Fruit fly (Drosophila melanogaster) whole organism, wandering third instar larva: Measurements from ENCODE around the gene bon.

ENCODE experiments used
- CG32264 ChIP-seq: fragments of 200-800 bp; sonication (Bioruptor generic); optimal IDR thresholded peaks from 2 replicates; lab custom pipeline; 2016; ENCODE audit warnings: missing biosample characterization, missing genetic modification characterization
- CG9705 ChIP-seq: fragments of 200-800 bp; sonication (Bioruptor generic); optimal IDR thresholded peaks from 2 replicates; lab custom pipeline; 2018; ENCODE audit warnings: missing biosample characterization, mild to moderate bottlenecking, missing genetic modification characterization
- Dfd ChIP-seq: fragments of >200 bp; optimal IDR thresholded peaks from 2 replicates; lab custom pipeline; 2017; ENCODE audit warnings: missing biosample characterization, missing genetic modification characterization
- HLH106 ChIP-seq: fragments of 200-800 bp; optimal IDR thresholded peaks from 3 replicates; lab custom pipeline; 2019; ENCODE audit warnings: missing biosample characterization, mild to moderate bottlenecking, missing genetic modification characterization, moderate library complexity
- Hr78 ChIP-seq: fragments of >200 bp; optimal IDR thresholded peaks from 2 replicates; lab custom pipeline; 2017; ENCODE audit warnings: missing biosample characterization, missing genetic modification characterization
- Myc ChIP-seq: fragments of >200 bp; optimal IDR thresholded peaks from 2 replicates; lab custom pipeline; 2017
- OdsH ChIP-seq: fragments of 200-800 bp; sonication (Bioruptor generic); optimal IDR thresholded peaks from 2 replicates; lab custom pipeline; 2016; ENCODE audit warnings: missing biosample characterization, mild to moderate bottlenecking, missing genetic modification characterization
- dl ChIP-seq, 2 experiments: fragments of 175-275, 200-275 bp in 1 of 2; fragments of 200-275 bp in 1 of 2; sonication (Bioruptor generic); optimal IDR thresholded peaks; lab custom pipeline; 2018; ENCODE audit warnings: mild to moderate bottlenecking in 2 of 2, missing biosample characterization in 2 of 2, missing genetic modification characterization in 2 of 2, moderate library complexity in 2 of 2; ENCODE audit not compliant: partially characterized antibody in 2 of 2, insufficient read depth in 1 of 2
- foxo ChIP-seq, 2 experiments: fragments of 200-800 bp; sonication (Bioruptor generic); optimal IDR thresholded peaks; 2 replicates in 1 of 2; 3 replicates in 1 of 2; lab custom pipeline; 2016 to 2017; ENCODE audit warnings: missing biosample characterization in 2 of 2, missing genetic modification characterization in 2 of 2
- psq ChIP-seq: fragments of 200-800 bp; sonication (Bioruptor generic); optimal IDR thresholded peaks from 3 replicates; lab custom pipeline; 2017; ENCODE audit warnings: missing biosample characterization, mild to moderate bottlenecking, missing genetic modification characterization, moderate library complexity

- TF ChIP-seq foxo (GFP tag; optimal IDR thresholded peaks at IDR 0.05; lab: Kevin White, UChicago) (no peak), HLH106 (tag; lab: Kevin White, UChicago) (no peak), OdsH (no peak), Myc (lab: Kevin White, UChicago) (no peak), Dfd (GFP tag; lab: Kevin White, UChicago) (no peak), Hr78 (GFP tag; lab: Kevin White, UChicago) (no peak), psq (GFP tag; lab: Kevin White, UChicago) (no peak), CG9705 (no peak), CG32264 (GFP tag; lab: Kevin White, UChicago) (no peak), dl (GFP tag; optimal IDR thresholded peaks at IDR 0.05; lab: Kevin White, UChicago; ENCODE audit: insufficient read depth in 1 of 2, partially characterized antibody in 2 of 2) (no peak)
These were observed 34.8 kb upstream of the bon start for dm6 chr3R:20558106-20558489.
